Fruit fly (Drosophila melanogaster) whole organism, embryonic: ENCODE results near the gene Polr1B.

Source experiments
- Atf6 ChIP-seq: fragments of 200-800 bp; sonication (Bioruptor generic); IDR thresholded peaks from 2 replicates; pipeline ENCODE4 v1.3.6; 2022; ENCODE audit warnings: missing biosample characterization, missing genetic modification characterization
- C15 ChIP-seq: fragments of 200-800 bp; sonication (Bioruptor generic); IDR thresholded peaks from 3 replicates; pipeline ENCODE4 v1.3.6; 2022; ENCODE audit warnings: missing biosample characterization, missing genetic modification characterization
- CG10321 ChIP-seq: fragments of 200-800 bp; sonication (Bioruptor generic); IDR thresholded peaks from 2 replicates; pipeline ENCODE4 v1.3.6; 2022; ENCODE audit warnings: missing biosample characterization, missing genetic modification characterization
- CG10431 ChIP-seq: fragments of 200-800 bp; sonication (Bioruptor generic); optimal IDR thresholded peaks from 3 replicates; lab custom pipeline; 2018; ENCODE audit warnings: missing biosample characterization, mild to moderate bottlenecking, missing genetic modification characterization
- CG11247 ChIP-seq: fragments of 200-800 bp; sonication (Bioruptor generic); IDR thresholded peaks from 2 replicates; pipeline ENCODE4 v1.3.6; 2022; ENCODE audit warnings: missing biosample characterization, missing genetic modification characterization
- CG11398 ChIP-seq: fragments of 200-800 bp; sonication (Bioruptor generic); optimal IDR thresholded peaks from 2 replicates; lab custom pipeline; 2016; ENCODE audit warnings: missing biosample characterization, missing genetic modification characterization
- CG11696 ChIP-seq: fragments of 200-800 bp; sonication (Bioruptor generic); IDR thresholded peaks from 2 replicates; pipeline ENCODE4 v1.3.6; 2022; ENCODE audit warnings: missing biosample characterization, missing genetic modification characterization
- CG12236 ChIP-seq: fragments of 200-800 bp; sonication (Bioruptor generic); optimal IDR thresholded peaks from 2 replicates; lab custom pipeline; 2016; ENCODE audit warnings: missing biosample characterization, missing genetic modification characterization
- CG14050 ChIP-seq: fragments of 200-800 bp; sonication (Bioruptor generic); IDR thresholded peaks from 3 replicates; pipeline ENCODE4 v1.3.6; 2022; ENCODE audit warnings: missing biosample characterization, missing genetic modification characterization
- CG15479 ChIP-seq: fragments of 200-800 bp; sonication (Bioruptor generic); optimal IDR thresholded peaks from 3 replicates; lab custom pipeline; 2019; ENCODE audit warnings: missing biosample characterization, mild to moderate bottlenecking, missing genetic modification characterization, moderate library complexity
- CG17186 ChIP-seq: fragments of 200-800 bp; sonication (Bioruptor generic); optimal IDR thresholded peaks from 3 replicates; lab custom pipeline; 2017; ENCODE audit warnings: missing biosample characterization, missing genetic modification reagents, missing genetic modification characterization
- CG17912 ChIP-seq: fragments of 200-800 bp; sonication (Bioruptor generic); optimal IDR thresholded peaks from 2 replicates; lab custom pipeline; 2018; ENCODE audit warnings: missing biosample characterization, mild to moderate bottlenecking, missing genetic modification characterization
- CG30431 ChIP-seq: fragments of 200-800 bp; sonication (Bioruptor generic); optimal IDR thresholded peaks from 2 replicates; lab custom pipeline; 2017; ENCODE audit warnings: missing biosample characterization, missing genetic modification characterization
- CG33557 ChIP-seq: fragments of 200-800 bp; sonication (Bioruptor generic); optimal IDR thresholded peaks from 2 replicates; lab custom pipeline; 2019; ENCODE audit warnings: missing biosample characterization, mild to moderate bottlenecking, missing genetic modification characterization, moderate library complexity
- CG5245 ChIP-seq: fragments of 200-800 bp; sonication (Bioruptor generic); optimal IDR thresholded peaks from 3 replicates; lab custom pipeline; 2016; ENCODE audit warnings: missing biosample characterization, missing genetic modification characterization
- CG7839 ChIP-seq: fragments of 200-800 bp; sonication (Bioruptor generic); optimal IDR thresholded peaks from 3 replicates; lab custom pipeline; 2018; ENCODE audit warnings: missing biosample characterization, mild to moderate bottlenecking, missing genetic modification characterization, moderate library complexity
- CrebB ChIP-seq: fragments of 200-800 bp; sonication (Bioruptor generic); optimal IDR thresholded peaks from 3 replicates; lab custom pipeline; 2018; ENCODE audit warnings: missing biosample characterization, mild to moderate bottlenecking, missing genetic modification characterization
- D19B ChIP-seq: fragments of 200-800 bp; sonication (Bioruptor generic); optimal IDR thresholded peaks from 2 replicates; lab custom pipeline; 2017; ENCODE audit warnings: missing biosample characterization, mild to moderate bottlenecking, missing genetic modification characterization
- HLH3B ChIP-seq: fragments of 200-800 bp; sonication (Bioruptor generic); IDR thresholded peaks from 2 replicates; pipeline ENCODE4 v1.3.6; 2022; ENCODE audit warnings: missing biosample characterization, missing genetic modification characterization
- Nf-YC ChIP-seq: fragments of 200-800 bp; optimal IDR thresholded peaks from 3 replicates; lab custom pipeline; 2019; ENCODE audit warnings: missing biosample characterization, mild to moderate bottlenecking, missing genetic modification characterization, moderate library complexity
- Opbp ChIP-seq: fragments of 200-800 bp; sonication (Bioruptor generic); IDR thresholded peaks from 3 replicates; pipeline ENCODE4 v1.3.6; 2022; ENCODE audit warnings: missing biosample characterization, missing genetic modification characterization; ENCODE audit not compliant: partially characterized antibody
- PHDP ChIP-seq: fragments of 200-800 bp; sonication (Bioruptor generic); optimal IDR thresholded peaks from 3 replicates; lab custom pipeline; 2018; ENCODE audit warnings: missing biosample characterization, mild to moderate bottlenecking, missing genetic modification characterization, moderate library complexity
- Stat92E ChIP-seq, 3 experiments: fragments of >200 bp in 2 of 3; fragments of 200-800 bp in 1 of 3; sonication (Bioruptor generic) in 1 of 3; optimal IDR thresholded peaks; 2 replicates each; lab custom pipeline; 2017 to 2019; ENCODE audit warnings: missing biosample characterization in 3 of 3, missing genetic modification characterization in 3 of 3, mild to moderate bottlenecking in 1 of 3, moderate library complexity in 1 of 3
- Xbp1 ChIP-seq: fragments of 200-800 bp; sonication (Bioruptor generic); optimal IDR thresholded peaks from 3 replicates; lab custom pipeline; 2016; ENCODE audit warnings: missing biosample characterization, mild to moderate bottlenecking, missing genetic modification characterization
- ab ChIP-seq: fragments of 200-800 bp; sonication (Bioruptor generic); optimal IDR thresholded peaks from 2 replicates; lab custom pipeline; 2016; ENCODE audit warnings: missing biosample characterization, missing genetic modification characterization
- ase ChIP-seq: fragments of 200-800 bp; sonication (Bioruptor generic); IDR thresholded peaks from 3 replicates; pipeline ENCODE4 v1.3.6; 2022; ENCODE audit warnings: missing biosample characterization, missing genetic modification characterization
- ash1 ChIP-seq: fragments of 200-800 bp; sonication (Bioruptor generic); optimal IDR thresholded peaks from 2 replicates; lab custom pipeline; 2018; ENCODE audit warnings: missing biosample characterization, mild to moderate bottlenecking, missing genetic modification characterization
- az2 ChIP-seq: fragments of 200-800 bp; sonication (Bioruptor generic); optimal IDR thresholded peaks from 3 replicates; lab custom pipeline; 2016; ENCODE audit warnings: missing biosample characterization, missing genetic modification characterization
- br ChIP-seq: fragments of >200 bp; optimal IDR thresholded peaks from 2 replicates; lab custom pipeline; 2017
- dmrt99B ChIP-seq: fragments of 200-800 bp; sonication (Bioruptor generic); optimal IDR thresholded peaks from 2 replicates; lab custom pipeline; 2018; ENCODE audit warnings: missing biosample characterization, mild to moderate bottlenecking, missing genetic modification characterization, moderate library complexity
- emc ChIP-seq: fragments of 200-800 bp; sonication (Bioruptor generic); optimal IDR thresholded peaks from 2 replicates; lab custom pipeline; 2016; ENCODE audit warnings: missing biosample characterization, missing genetic modification characterization
- ftz-f1 ChIP-seq: fragments of 200-800 bp; sonication (Bioruptor generic); optimal IDR thresholded peaks from 2 replicates; lab custom pipeline; 2016; ENCODE audit warnings: missing biosample characterization, missing genetic modification characterization
- gcm2 ChIP-seq: fragments of 200-800 bp; sonication (Bioruptor generic); optimal IDR thresholded peaks from 2 replicates; lab custom pipeline; 2016; ENCODE audit warnings: missing biosample characterization, missing genetic modification characterization
- gsb ChIP-seq: fragments of 200-800 bp; sonication (Bioruptor generic); IDR thresholded peaks from 2 replicates; pipeline ENCODE4 v1.3.6; 2022; ENCODE audit warnings: missing biosample characterization, missing genetic modification characterization
- h ChIP-seq: fragments of >200 bp; optimal IDR thresholded peaks from 2 replicates; lab custom pipeline; 2017
- inv ChIP-seq: fragments of 200-800 bp; sonication (Bioruptor generic); IDR thresholded peaks from 2 replicates; pipeline ENCODE4 v1.3.6; 2022; ENCODE audit warnings: missing biosample characterization, missing genetic modification characterization; ENCODE audit not compliant: partially characterized antibody
- kni ChIP-seq: fragments of 200-800 bp; sonication (Bioruptor generic); optimal IDR thresholded peaks from 3 replicates; lab custom pipeline; 2017; ENCODE audit warnings: mild to moderate bottlenecking, missing biosample characterization, missing genetic modification reagents, missing genetic modification characterization
- lab ChIP-seq: fragments of 200-800 bp; sonication (Bioruptor generic); optimal IDR thresholded peaks from 3 replicates; lab custom pipeline; 2017; ENCODE audit warnings: missing biosample characterization, missing genetic modification characterization, mild to moderate bottlenecking, moderate library complexity, missing genetic modification reagents
- mirr ChIP-seq: fragments of 200-800 bp; sonication (Bioruptor generic); optimal IDR thresholded peaks from 3 replicates; lab custom pipeline; 2018; ENCODE audit warnings: missing biosample characterization, mild to moderate bottlenecking, missing genetic modification characterization
- nerfin-2 ChIP-seq: fragments of 200-800 bp; sonication (Bioruptor generic); IDR thresholded peaks from 2 replicates; pipeline ENCODE4 v1.3.6; 2022; ENCODE audit warnings: missing biosample characterization, missing genetic modification characterization; ENCODE audit not compliant: partially characterized antibody
- nmo ChIP-seq: fragments of 200-800 bp; sonication (Bioruptor generic); optimal IDR thresholded peaks from 2 replicates; lab custom pipeline; 2018; ENCODE audit warnings: missing biosample characterization, mild to moderate bottlenecking, missing genetic modification characterization, moderate library complexity
- onecut ChIP-seq: fragments of 200-800 bp; sonication (Bioruptor generic); IDR thresholded peaks from 2 replicates; pipeline ENCODE4 v1.3.6; 2022; ENCODE audit warnings: missing biosample characterization, missing genetic modification characterization
- pan ChIP-seq, 4 experiments: fragments of >200 bp in 3 of 4; fragments of 200-800 bp in 1 of 4; sonication (Bioruptor generic) in 1 of 4; optimal IDR thresholded peaks in 3 of 4; IDR thresholded peaks in 1 of 4; 2 replicates each; pipeline versions ENCODE4 v1.3.6 to Lab custom; 2017 to 2022; ENCODE audit warnings: missing biosample characterization in 2 of 4, missing genetic modification characterization in 2 of 4, mixed read lengths in 1 of 4
- row ChIP-seq: fragments of 200-800 bp; sonication (Bioruptor generic); IDR thresholded peaks from 3 replicates; pipeline ENCODE4 v1.3.6; 2022; ENCODE audit warnings: missing biosample characterization, missing genetic modification characterization
- seq ChIP-seq: fragments of 200-800 bp; sonication (Bioruptor generic); IDR thresholded peaks from 2 replicates; pipeline ENCODE4 v1.3.6; 2022; ENCODE audit warnings: missing biosample characterization, missing genetic modification characterization
- sisA ChIP-seq: fragments of 200-800 bp; sonication (Bioruptor generic); IDR thresholded peaks from 2 replicates; pipeline ENCODE4 v1.3.6; 2022; ENCODE audit warnings: missing biosample characterization, missing genetic modification characterization
- ssp ChIP-seq: fragments of 200-800 bp; sonication (Bioruptor generic); IDR thresholded peaks from 2 replicates; pipeline ENCODE4 v1.3.6; 2022; ENCODE audit warnings: missing biosample characterization, missing genetic modification characterization
- stc ChIP-seq: fragments of 200-800 bp; sonication (Bioruptor generic); IDR thresholded peaks from 2 replicates; pipeline ENCODE4 v1.3.6; 2022; ENCODE audit warnings: missing biosample characterization, missing genetic modification characterization
- sug ChIP-seq: fragments of 200-800 bp; optimal IDR thresholded peaks from 2 replicates; lab custom pipeline; 2019; ENCODE audit warnings: missing biosample characterization, mild to moderate bottlenecking, missing genetic modification characterization, moderate library complexity
- zfh1 ChIP-seq: fragments of 200-800 bp; sonication (Bioruptor generic); IDR thresholded peaks from 3 replicates; pipeline ENCODE4 v1.3.6; 2022; ENCODE audit warnings: missing biosample characterization, missing genetic modification characterization

Gene Polr1B

dm6 chr2L:419620-420184 lies 15.6 kb downstream of the Polr1B start, which contains the start of the genes CG13690 and RpLP1 (continued):
- peak; percentile 19; the same call in 1 of the 2 replicates for TF ChIP-seq ssp (GFP tag; lab: Robert Waterston, UW)
- peak in 1 of 3 experiments; percentile 85 for TF ChIP-seq Stat92E (GFP tag; optimal IDR thresholded peaks at IDR 0.05; lab: Kevin White, UChicago)
- TF ChIP-seq D19B, result peak; percentile 31
- TF ChIP-seq CG7839 (tag; lab: Kevin White, UChicago), result peak; percentile 74
- TF ChIP-seq br (lab: Kevin White, UChicago), result no peak
- TF ChIP-seq CG14050 (GFP tag; lab: Robert Waterston, UW), result peak; percentile 25; the same call in 1 of the 3 replicates
- peak; percentile 50 for TF ChIP-seq az2 (GFP tag; lab: Kevin White, UChicago)
- TF ChIP-seq ftz-f1, result peak; percentile 23
- no peak for TF ChIP-seq CG5245 (GFP tag; lab: Kevin White, UChicago)
- TF ChIP-seq pan (optimal IDR thresholded peaks at IDR 0.05; lab: Kevin White, UChicago), result no peak
- TF ChIP-seq pan (GFP tag; optimal IDR thresholded peaks at IDR 0.05 in 1 of 2, IDR thresholded peaks at IDR 0.05 in 1 of 2), result peak in 1 of 2 experiments; percentile 69
- peak; percentile 71 for TF ChIP-seq Nf-YC (tag; lab: Kevin White, UChicago)
- peak; percentile 58 for TF ChIP-seq gsb (GFP tag; lab: Robert Waterston, UW)
- TF ChIP-seq h (lab: Kevin White, UChicago), result no peak
- peak; percentile 54; the same call in 1 of the 3 replicates for TF ChIP-seq C15 (GFP tag; lab: Robert Waterston, UW)
- peak; percentile 42 for TF ChIP-seq emc (GFP tag; lab: Kevin White, UChicago)
- peak; percentile 77 for TF ChIP-seq mirr
- peak; percentile 92 for TF ChIP-seq kni
- peak; percentile 26 for TF ChIP-seq CG30431 (GFP tag; lab: Kevin White, UChicago)
- no peak; the same call in 2 of the 3 replicates for TF ChIP-seq ase
- TF ChIP-seq row (GFP tag; lab: Robert Waterston, UW), result peak; percentile 45; the same call in 2 of the 3 replicates
- TF ChIP-seq Atf6, result peak; percentile 72
- TF ChIP-seq CG17912 (GFP tag; lab: Kevin White, UChicago), result peak; percentile 87
- TF ChIP-seq sug (tag; lab: Kevin White, UChicago), result peak; percentile 73
- TF ChIP-seq dmrt99B, result peak; percentile 58
- no peak for TF ChIP-seq ab (GFP tag; lab: Kevin White, UChicago)
- peak; percentile 84 for TF ChIP-seq nmo (GFP tag; lab: Kevin White, UChicago)
- TF ChIP-seq CG11398 (GFP tag; lab: Kevin White, UChicago), result peak; percentile 72
- TF ChIP-seq lab (GFP tag; lab: Kevin White, UChicago), result peak; percentile 92
- TF ChIP-seq gcm2, result peak; percentile 62
- TF ChIP-seq CG33557, result peak; percentile 72
- peak; percentile 61 for TF ChIP-seq CG12236 (GFP tag; lab: Kevin White, UChicago)
- no peak for TF ChIP-seq ash1 (GFP tag; lab: Kevin White, UChicago)
- TF ChIP-seq CG11247 (GFP tag; lab: Robert Waterston, UW), result no peak
- TF ChIP-seq CG11696 (GFP tag; lab: Robert Waterston, UW), result 0 out of 2 replicates have a peak, but pooled peaks have one; percentile 39
- TF ChIP-seq stc (GFP tag; lab: Robert Waterston, UW), result no peak
- TF ChIP-seq Opbp (GFP tag; lab: Robert Waterston, UW), result no peak
- TF ChIP-seq onecut, result peak; percentile 77
- TF ChIP-seq CG10431, result peak; percentile 81
- peak; percentile 88 for TF ChIP-seq CrebB (tag; lab: Kevin White, UChicago)
- TF ChIP-seq Xbp1, result peak; percentile 54
- no peak for TF ChIP-seq sisA (GFP tag; lab: Robert Waterston, UW)
- no peak for TF ChIP-seq seq
- TF ChIP-seq CG10321, result no peak; the same call in 1 of the 2 replicates
- TF ChIP-seq inv (GFP tag; lab: Robert Waterston, UW), result no peak
- peak; percentile 76 for TF ChIP-seq zfh1 (GFP tag; lab: Robert Waterston, UW)
- TF ChIP-seq HLH3B, result peak; percentile 49; the same call in 1 of the 2 replicates
- TF ChIP-seq PHDP (tag; lab: Kevin White, UChicago), result peak; percentile 83
- TF ChIP-seq CG15479, result peak; percentile 29
- TF ChIP-seq CG17186, result peak; percentile 83
- no peak for TF ChIP-seq nerfin-2 (GFP tag; lab: Robert Waterston, UW)
